Worm (Caenorhabditis elegans): ENCODE measurements around the gene srlf-9.

Gene srlf-9

ce11 chrIII:13393647-13394046 is 7.9 kb downstream of the srlf-9 start, which contains the start of gene qdpr-1:
TSS of gene qdpr-1 (plus strand) at chrIII:13393910.
- TF ChIP-seq mbf-1 (tag; optimal IDR thresholded peaks at IDR 0.05) (no peak), nhr-21 (tag; optimal IDR thresholded peaks at IDR 0.05) (no peak), elt-3 (tag; optimal IDR thresholded peaks at IDR 0.05) (no peak), lsy-2 (tag; optimal IDR thresholded peaks at IDR 0.05) (no peak), lin-13 (GFP tag; optimal IDR thresholded peaks at IDR 0.05) (no peak), skn-1 (tag; optimal IDR thresholded peaks at IDR 0.05) (no peak), egl-27 (tag; optimal IDR thresholded peaks at IDR 0.05) (no peak), sma-3 (GFP tag; optimal IDR thresholded peaks at IDR 0.05) (no peak), unc-39 (tag; optimal IDR thresholded peaks at IDR 0.05) (no peak), zag-1 (tag; optimal IDR thresholded peaks at IDR 0.05) (no peak), ceh-16 (tag; optimal IDR thresholded peaks at IDR 0.05) (no peak), gmeb-1 (tag; optimal IDR thresholded peaks at IDR 0.05) (no peak)

ce11 chrIII:13393239-13393638 is 8.3 kb downstream of the srlf-9 start, which contains the start of gene dnj-17:
TSS of gene dnj-17 (minus strand) at chrIII:13393339.
- TF ChIP-seq nhr-6 (tag; optimal IDR thresholded peaks at IDR 0.05) (no peak), nhr-129 (tag; optimal IDR thresholded peaks at IDR 0.05) (no peak), peb-1 (tag; optimal IDR thresholded peaks at IDR 0.05) (no peak), lin-13 (GFP tag; optimal IDR thresholded peaks at IDR 0.05) (no peak), unc-55 (GFP tag; optimal IDR thresholded peaks at IDR 0.05) (no peak), sma-9 (GFP tag; optimal IDR thresholded peaks at IDR 0.05) (no peak), sma-9 (tag; optimal IDR thresholded peaks at IDR 0.05) (no peak), ceh-82 (tag; optimal IDR thresholded peaks at IDR 0.05) (no peak), nhr-10 (tag; optimal IDR thresholded peaks at IDR 0.05) (no peak), alr-1 (tag; optimal IDR thresholded peaks at IDR 0.05) (no peak), ZK546.5 (tag; optimal IDR thresholded peaks at IDR 0.05) (no peak), F13H6.1 (tag; optimal IDR thresholded peaks at IDR 0.05) (no peak), crh-2 (tag; optimal IDR thresholded peaks at IDR 0.05) (no peak), zag-1 (tag; optimal IDR thresholded peaks at IDR 0.05) (no peak), nhr-11 (tag; optimal IDR thresholded peaks at IDR 0.05) (no peak), nhr-25 (tag; optimal IDR thresholded peaks at IDR 0.05) (no peak), nhr-21 (tag; optimal IDR thresholded peaks at IDR 0.05) (no peak), lin-11 (tag; optimal IDR thresholded peaks at IDR 0.05) (no peak), blmp-1 (tag; optimal IDR thresholded peaks at IDR 0.05; ENCODE audit: insufficient read depth) (no peak), mbf-1 (tag; optimal IDR thresholded peaks at IDR 0.05) (no peak), nhr-23 (tag; optimal IDR thresholded peaks at IDR 0.05) (no peak)

- TF ChIP-seq lin-39 (tag; optimal IDR thresholded peaks at IDR 0.05) (no peak), unc-62 (GFP tag; optimal IDR thresholded peaks at IDR 0.05) (no peak), ztf-1 (GFP tag; conservative IDR thresholded peaks at IDR 0.05) (no peak)
Observed at ce11 chrIII:13390789-13391188, 10.8 kb downstream of the srlf-9 start.

ce11 chrIII:13389078-13389477 is 12.5 kb downstream of the srlf-9 start, which contains the start of gene T03F6.3:
TSS of gene T03F6.3 (plus strand) at chrIII:13389395.
- TF ChIP-seq fos-1 (tag; optimal IDR thresholded peaks at IDR 0.05), result no peak
- no peak for TF ChIP-seq nhr-11 (tag; optimal IDR thresholded peaks at IDR 0.05)
- TF ChIP-seq ZK546.5 (tag; optimal IDR thresholded peaks at IDR 0.05), result no peak
- no peak for TF ChIP-seq ztf-1 (GFP tag; conservative IDR thresholded peaks at IDR 0.05)
- no peak for TF ChIP-seq unc-55 (GFP tag; optimal IDR thresholded peaks at IDR 0.05)
- TF ChIP-seq nhr-6 (tag; optimal IDR thresholded peaks at IDR 0.05), result no peak
- TF ChIP-seq crh-2 (tag; optimal IDR thresholded peaks at IDR 0.05), result no peak
- TF ChIP-seq F13H6.1 (tag; optimal IDR thresholded peaks at IDR 0.05), result no peak
- TF ChIP-seq ztf-11 (tag; optimal IDR thresholded peaks at IDR 0.05), result no peak
- no peak for TF ChIP-seq nhr-21 (tag; optimal IDR thresholded peaks at IDR 0.05)
- no peak for TF ChIP-seq mab-5 (tag; optimal IDR thresholded peaks at IDR 0.05)
- no peak for TF ChIP-seq mbf-1 (tag; optimal IDR thresholded peaks at IDR 0.05)
- TF ChIP-seq elt-1 (tag; optimal IDR thresholded peaks at IDR 0.05), result no peak
- TF ChIP-seq ceh-82 (tag; optimal IDR thresholded peaks at IDR 0.05), result no peak
- no peak for TF ChIP-seq nhr-25 (tag; optimal IDR thresholded peaks at IDR 0.05)
- TF ChIP-seq elt-3 (tag; optimal IDR thresholded peaks at IDR 0.05), result no peak
- no peak for TF ChIP-seq lsy-2 (tag; optimal IDR thresholded peaks at IDR 0.05)

- peak; percentile 53 for TF ChIP-seq fos-1 (tag; optimal IDR thresholded peaks at IDR 0.05)
- TF ChIP-seq mdl-1 (tag; optimal IDR thresholded peaks at IDR 0.05), result no peak
Observed at ce11 chrIII:13388621-13389020, 13.0 kb downstream of the srlf-9 start.

Measured in whole organism, L2 larva.